Worm (Caenorhabditis elegans): ENCODE data around the gene ksr-1.

- TF ChIP-seq hlh-1 (tag; optimal IDR thresholded peaks at IDR 0.05): no peak
- TF ChIP-seq pha-4 (tag; optimal IDR thresholded peaks at IDR 0.05): no peak
- TF ChIP-seq lsy-2 (tag; optimal IDR thresholded peaks at IDR 0.05): no peak
- no peak for TF ChIP-seq ces-1 (GFP tag; optimal IDR thresholded peaks at IDR 0.05)
- no peak for TF ChIP-seq nhr-12 (tag; optimal IDR thresholded peaks at IDR 0.05)
- TF ChIP-seq sptf-1 (tag; optimal IDR thresholded peaks at IDR 0.05): no peak
- no peak for TF ChIP-seq ztf-11 (tag; optimal IDR thresholded peaks at IDR 0.05)
- no peak for TF ChIP-seq mls-2 (tag; optimal IDR thresholded peaks at IDR 0.05)
- no peak for TF ChIP-seq mep-1 (tag; optimal IDR thresholded peaks at IDR 0.05)
- TF ChIP-seq sem-2 (GFP tag; optimal IDR thresholded peaks at IDR 0.05): no peak
- no peak for TF ChIP-seq snpc-4 (tag; optimal IDR thresholded peaks at IDR 0.05)
Observed at ce11 chrX:8326394-8326793, 51.4 kb downstream of the ksr-1 start, which contains the start of gene R09F10.8.

Data from whole organism, mixed stage, embryonic.